Worm (Caenorhabditis elegans): ENCODE data around the gene Y32H12A.6.

- no peak for TF ChIP-seq T22C8.4 (GFP tag; IDR thresholded peaks at IDR 0.05)
- TF ChIP-seq med-1 (GFP tag; optimal IDR thresholded peaks at IDR 0.05; ENCODE audit: insufficient read depth): no peak
- no peak for TF ChIP-seq tab-1 (GFP tag; IDR thresholded peaks at IDR 0.05)
- no peak for TF ChIP-seq flt-1 (GFP tag; IDR thresholded peaks at IDR 0.05)
- no peak for TF ChIP-seq klf-2 (GFP tag; conservative IDR thresholded peaks at IDR 0.05)
- TF ChIP-seq ztf-23 (GFP tag; IDR thresholded peaks at IDR 0.05): no peak
- no peak for TF ChIP-seq ztf-29 (GFP tag; IDR thresholded peaks at IDR 0.05)
- TF ChIP-seq ref-1 (GFP tag; conservative IDR thresholded peaks at IDR 0.05): no peak
- TF ChIP-seq cog-1 (tag; optimal IDR thresholded peaks at IDR 0.05): no peak
These were observed 38.3 kb upstream of the Y32H12A.6 start for ce11 chrIII:5420276-5420675.
